Worm (Caenorhabditis elegans): ENCODE results near the gene T22D1.5.

Gene T22D1.5

ce11 chrIV:6883342-6883741 is 20.4 kb upstream of the T22D1.5 start, which contains the start of gene tre-2:
Gene tre-2 (minus strand): TSS chrIV:6883442.
- TF ChIP-seq sem-4 (tag; optimal IDR thresholded peaks at IDR 0.05) (no peak), nhr-237 (tag; optimal IDR thresholded peaks at IDR 0.05) (no peak), ZK546.5 (tag; optimal IDR thresholded peaks at IDR 0.05) (no peak), mdl-1 (tag; optimal IDR thresholded peaks at IDR 0.05) (no peak), Y55F3AM.14 (GFP tag; optimal IDR thresholded peaks at IDR 0.05) (no peak), ztf-1 (GFP tag; conservative IDR thresholded peaks at IDR 0.05) (no peak), egl-27 (tag; optimal IDR thresholded peaks at IDR 0.05) (no peak), ztf-4 (tag; optimal IDR thresholded peaks at IDR 0.05) (no peak), gmeb-1 (tag; optimal IDR thresholded peaks at IDR 0.05) (no peak), elt-3 (tag; optimal IDR thresholded peaks at IDR 0.05) (no peak), dmd-4 (tag; optimal IDR thresholded peaks at IDR 0.05) (no peak), sma-3 (GFP tag; optimal IDR thresholded peaks at IDR 0.05) (no peak), fos-1 (tag; optimal IDR thresholded peaks at IDR 0.05) (no peak), ceh-82 (tag; optimal IDR thresholded peaks at IDR 0.05) (no peak), nhr-12 (tag; optimal IDR thresholded peaks at IDR 0.05) (no peak), unc-39 (tag; optimal IDR thresholded peaks at IDR 0.05) (no peak), nhr-77 (tag; optimal IDR thresholded peaks at IDR 0.05) (no peak), peb-1 (tag; optimal IDR thresholded peaks at IDR 0.05) (no peak)

- TF ChIP-seq mdl-1 (tag; optimal IDR thresholded peaks at IDR 0.05), result no peak
- TF ChIP-seq nhr-11 (tag; optimal IDR thresholded peaks at IDR 0.05), result no peak
- no peak for TF ChIP-seq nhr-77 (tag; optimal IDR thresholded peaks at IDR 0.05)
- TF ChIP-seq crh-2 (tag; optimal IDR thresholded peaks at IDR 0.05), result no peak
- TF ChIP-seq dmd-4 (tag; optimal IDR thresholded peaks at IDR 0.05), result no peak
- no peak for TF ChIP-seq mab-5 (tag; optimal IDR thresholded peaks at IDR 0.05)
- TF ChIP-seq gmeb-1 (tag; optimal IDR thresholded peaks at IDR 0.05), result peak; percentile 4
- TF ChIP-seq sma-3 (GFP tag; optimal IDR thresholded peaks at IDR 0.05), result peak; percentile 7
- TF ChIP-seq nhr-237 (tag; optimal IDR thresholded peaks at IDR 0.05), result no peak
- no peak for TF ChIP-seq R02D3.7 (tag; optimal IDR thresholded peaks at IDR 0.05)
- TF ChIP-seq ztf-4 (tag; optimal IDR thresholded peaks at IDR 0.05), result no peak
- no peak for TF ChIP-seq ceh-16 (tag; optimal IDR thresholded peaks at IDR 0.05)
- no peak for TF ChIP-seq sma-9 (GFP tag; optimal IDR thresholded peaks at IDR 0.05)
- TF ChIP-seq sma-9 (tag; optimal IDR thresholded peaks at IDR 0.05), result no peak
- TF ChIP-seq unc-62 (GFP tag; optimal IDR thresholded peaks at IDR 0.05), result no peak
- TF ChIP-seq nhr-21 (tag; optimal IDR thresholded peaks at IDR 0.05), result no peak
- TF ChIP-seq lin-13 (GFP tag; optimal IDR thresholded peaks at IDR 0.05), result no peak
- TF ChIP-seq mbf-1 (tag; optimal IDR thresholded peaks at IDR 0.05), result no peak
- TF ChIP-seq ZK546.5 (tag; optimal IDR thresholded peaks at IDR 0.05), result no peak
- TF ChIP-seq elt-3 (tag; optimal IDR thresholded peaks at IDR 0.05), result no peak
- no peak for TF ChIP-seq ztf-11 (tag; optimal IDR thresholded peaks at IDR 0.05)
- TF ChIP-seq C34F6.9 (tag; optimal IDR thresholded peaks at IDR 0.05), result peak; percentile 73
- TF ChIP-seq ztf-1 (GFP tag; conservative IDR thresholded peaks at IDR 0.05), result no peak
- TF ChIP-seq blmp-1 (tag; optimal IDR thresholded peaks at IDR 0.05; ENCODE audit: insufficient read depth), result peak; percentile 30
- peak; percentile 19 for TF ChIP-seq sem-4 (tag; optimal IDR thresholded peaks at IDR 0.05)
- TF ChIP-seq nhr-12 (tag; optimal IDR thresholded peaks at IDR 0.05), result no peak
- TF ChIP-seq lin-11 (tag; optimal IDR thresholded peaks at IDR 0.05), result no peak
- TF ChIP-seq nhr-23 (tag; optimal IDR thresholded peaks at IDR 0.05), result no peak
Measured at ce11 chrIV:6887601-6888099, 16.1 kb upstream of the T22D1.5 start, which contains the start of the genes T05A12.3 and T05A12.4. Gene T05A12.3 (minus strand): TSS chrIV:6887651. Gene T05A12.4 (plus strand): TSS chrIV:6887948.

- TF ChIP-seq aly-2 (tag; optimal IDR thresholded peaks at IDR 0.05) (no peak), ztf-1 (GFP tag; conservative IDR thresholded peaks at IDR 0.05) (no peak), fos-1 (tag; optimal IDR thresholded peaks at IDR 0.05) (no peak)
Measured at ce11 chrIV:6904606-6905005, 856 bp downstream of the T22D1.5 start.

ce11 chrIV:6905428-6905827 is 1.7 kb downstream of the T22D1.5 start:
- TF ChIP-seq ama-1 (optimal IDR thresholded peaks at IDR 0.05) (no peak), nhr-23 (tag; optimal IDR thresholded peaks at IDR 0.05) (no peak), gmeb-1 (tag; optimal IDR thresholded peaks at IDR 0.05) (no peak), ceh-82 (tag; optimal IDR thresholded peaks at IDR 0.05) (no peak), lin-13 (GFP tag; optimal IDR thresholded peaks at IDR 0.05) (no peak), elt-3 (tag; optimal IDR thresholded peaks at IDR 0.05) (no peak), mbf-1 (tag; optimal IDR thresholded peaks at IDR 0.05) (no peak), fos-1 (tag; optimal IDR thresholded peaks at IDR 0.05) (no peak), C34F6.9 (tag; optimal IDR thresholded peaks at IDR 0.05) (no peak), R02D3.7 (tag; optimal IDR thresholded peaks at IDR 0.05) (no peak), unc-62 (GFP tag; optimal IDR thresholded peaks at IDR 0.05) (no peak), skn-1 (tag; optimal IDR thresholded peaks at IDR 0.05) (no peak), egl-27 (tag; optimal IDR thresholded peaks at IDR 0.05) (no peak), blmp-1 (tag; optimal IDR thresholded peaks at IDR 0.05; ENCODE audit: insufficient read depth) (no peak), sma-9 (GFP tag; optimal IDR thresholded peaks at IDR 0.05) (no peak), sma-9 (tag; optimal IDR thresholded peaks at IDR 0.05) (no peak), Y55F3AM.14 (GFP tag; optimal IDR thresholded peaks at IDR 0.05) (no peak), F13H6.1 (tag; optimal IDR thresholded peaks at IDR 0.05) (no peak)
